Fruit fly (Drosophila melanogaster) whole organism, embryonic: Measurements from ENCODE around the gene mthl12.

ENCODE experiments used
- BtbVII ChIP-seq: fragments of 200-800 bp; sonication (Bioruptor generic); optimal IDR thresholded peaks from 3 replicates; lab custom pipeline; 2017; ENCODE audit warnings: missing biosample characterization, mild to moderate bottlenecking, missing genetic modification characterization
- C15 ChIP-seq: fragments of 200-800 bp; sonication (Bioruptor generic); IDR thresholded peaks from 3 replicates; pipeline ENCODE4 v1.3.6; 2022; ENCODE audit warnings: missing biosample characterization, missing genetic modification characterization
- CG10543 ChIP-seq: fragments of 200-800 bp; sonication (Bioruptor generic); optimal IDR thresholded peaks from 3 replicates; lab custom pipeline; 2017; ENCODE audit warnings: missing biosample characterization, mild to moderate bottlenecking, missing genetic modification characterization, moderate library complexity
- CG10959 ChIP-seq: fragments of 200-800 bp; sonication (Bioruptor generic); IDR thresholded peaks from 2 replicates; pipeline ENCODE4 v1.3.6; 2022; ENCODE audit warnings: missing biosample characterization, missing genetic modification characterization
- CG11247 ChIP-seq: fragments of 200-800 bp; sonication (Bioruptor generic); IDR thresholded peaks from 2 replicates; pipeline ENCODE4 v1.3.6; 2022; ENCODE audit warnings: missing biosample characterization, missing genetic modification characterization
- CG11504 ChIP-seq: fragments of 200-800 bp; sonication (Bioruptor generic); optimal IDR thresholded peaks from 3 replicates; lab custom pipeline; 2019; ENCODE audit warnings: missing biosample characterization, mild to moderate bottlenecking, missing genetic modification characterization, moderate library complexity
- CG14014 ChIP-seq: fragments of 200-800 bp; sonication (Bioruptor generic); IDR thresholded peaks from 2 replicates; pipeline ENCODE4 v1.3.6; 2022; ENCODE audit warnings: missing biosample characterization, missing genetic modification characterization
- CG14965 ChIP-seq: fragments of 200-800 bp; sonication (Bioruptor generic); optimal IDR thresholded peaks from 2 replicates; lab custom pipeline; 2016; ENCODE audit warnings: missing biosample characterization, missing genetic modification characterization, borderline replicate concordance
- CG15479 ChIP-seq: fragments of 200-800 bp; sonication (Bioruptor generic); optimal IDR thresholded peaks from 3 replicates; lab custom pipeline; 2019; ENCODE audit warnings: missing biosample characterization, mild to moderate bottlenecking, missing genetic modification characterization, moderate library complexity
- CG15601 ChIP-seq: fragments of 200-800 bp; sonication (Bioruptor generic); optimal IDR thresholded peaks from 3 replicates; lab custom pipeline; 2019; ENCODE audit warnings: missing biosample characterization, mild to moderate bottlenecking, missing genetic modification characterization, moderate library complexity
- CG18262 ChIP-seq: fragments of 200-800 bp; optimal IDR thresholded peaks from 3 replicates; lab custom pipeline; 2019; ENCODE audit warnings: missing biosample characterization, mild to moderate bottlenecking, missing genetic modification characterization, moderate library complexity
- CG3065 ChIP-seq: fragments of 200-800 bp; sonication (Bioruptor generic); optimal IDR thresholded peaks from 2 replicates; lab custom pipeline; 2016; ENCODE audit warnings: missing biosample characterization, missing genetic modification characterization
- CG4707 ChIP-seq: fragments of 200-800 bp; sonication (Bioruptor generic); optimal IDR thresholded peaks from 2 replicates; lab custom pipeline; 2018; ENCODE audit warnings: missing biosample characterization, mild to moderate bottlenecking, missing genetic modification characterization, moderate library complexity
- CG4854 ChIP-seq: fragments of 200-800 bp; sonication (Bioruptor generic); optimal IDR thresholded peaks from 2 replicates; lab custom pipeline; 2016; ENCODE audit warnings: missing biosample characterization, missing genetic modification characterization, inconsistent platforms
- CG7786 ChIP-seq: fragments of 200-800 bp; sonication (Bioruptor generic); optimal IDR thresholded peaks from 2 replicates; lab custom pipeline; 2016; ENCODE audit warnings: missing biosample characterization, missing genetic modification characterization
- CG9437 ChIP-seq: fragments of 200-800 bp; sonication (Bioruptor generic); optimal IDR thresholded peaks from 2 replicates; lab custom pipeline; 2018; ENCODE audit warnings: missing biosample characterization, mild to moderate bottlenecking, missing genetic modification characterization
- CTCF ChIP-seq: fragments of 200-800 bp; sonication (Bioruptor generic); optimal IDR thresholded peaks from 2 replicates; lab custom pipeline; 2017; ENCODE audit warnings: missing biosample characterization, mild to moderate bottlenecking, missing genetic modification characterization, moderate library complexity
- Ets65A ChIP-seq: fragments of 200-800 bp; sonication (Bioruptor generic); peaks from one replicate; lab custom pipeline; 2016; ENCODE audit warnings: missing biosample characterization, missing genetic modification characterization
- H15 ChIP-seq: fragments of 200-800 bp; sonication (Bioruptor generic); IDR thresholded peaks from 3 replicates; pipeline ENCODE4 v1.3.6; 2022; ENCODE audit warnings: missing biosample characterization, missing genetic modification characterization
- HLH3B ChIP-seq: fragments of 200-800 bp; sonication (Bioruptor generic); IDR thresholded peaks from 2 replicates; pipeline ENCODE4 v1.3.6; 2022; ENCODE audit warnings: missing biosample characterization, missing genetic modification characterization
- Hand ChIP-seq: fragments of 200-800 bp; sonication (Bioruptor generic); optimal IDR thresholded peaks from 2 replicates; lab custom pipeline; 2017; ENCODE audit warnings: mild to moderate bottlenecking, missing biosample characterization, missing genetic modification reagents, missing genetic modification characterization
- Hr39 ChIP-seq: fragments of >200 bp; optimal IDR thresholded peaks from 2 replicates; lab custom pipeline; 2017
- MBD-R2 ChIP-seq: fragments of 200-800 bp; sonication (Bioruptor generic); IDR thresholded peaks from 2 replicates; pipeline ENCODE4 v1.3.6; 2022; ENCODE audit warnings: missing biosample characterization, missing genetic modification characterization
- Mrtf ChIP-seq: fragments of 200-800 bp; sonication (Bioruptor generic); IDR thresholded peaks from 3 replicates; pipeline ENCODE4 v1.3.6; 2022; ENCODE audit warnings: missing biosample characterization, missing genetic modification characterization
- Myb ChIP-seq: fragments of 200-800 bp; sonication (Bioruptor generic); optimal IDR thresholded peaks from 2 replicates; lab custom pipeline; 2016; ENCODE audit warnings: missing biosample characterization, missing genetic modification characterization
- Neu2 ChIP-seq: fragments of 200-800 bp; sonication (Bioruptor generic); optimal IDR thresholded peaks from 3 replicates; lab custom pipeline; 2016; ENCODE audit warnings: missing biosample characterization, missing genetic modification characterization, borderline replicate concordance
- Ravus ChIP-seq: fragments of 200-800 bp; sonication (Bioruptor generic); IDR thresholded peaks from 2 replicates; pipeline ENCODE4 v1.3.6; 2022; ENCODE audit warnings: missing biosample characterization, missing genetic modification characterization
- Rx ChIP-seq: fragments of 200-800 bp; sonication (Bioruptor generic); IDR thresholded peaks from 2 replicates; pipeline ENCODE4 v1.3.6; 2022; ENCODE audit warnings: missing biosample characterization, missing genetic modification characterization
- Sry-β ChIP-seq: fragments of 200-800 bp; sonication (Bioruptor generic); optimal IDR thresholded peaks from 2 replicates; lab custom pipeline; 2018; ENCODE audit warnings: missing biosample characterization, mild to moderate bottlenecking, missing genetic modification characterization, moderate library complexity
- Tbp ChIP-seq: fragments of >200 bp; optimal IDR thresholded peaks from 2 replicates; lab custom pipeline; 2018; ENCODE audit warnings: missing biosample characterization, missing genetic modification characterization
- crc ChIP-seq: fragments of 200-800 bp; sonication (Bioruptor generic); optimal IDR thresholded peaks from 2 replicates; lab custom pipeline; 2016; ENCODE audit warnings: missing biosample characterization, missing genetic modification characterization
- dati ChIP-seq: fragments of 200-800 bp; sonication (Bioruptor generic); IDR thresholded peaks from 2 replicates; pipeline ENCODE4 v1.3.6; 2022; ENCODE audit warnings: missing biosample characterization, missing genetic modification characterization
- dpn ChIP-seq, 2 experiments: fragments of 200-800 bp; sonication (Bioruptor generic); optimal IDR thresholded peaks; 3 replicates each; lab custom pipeline; 2016; ENCODE audit warnings: missing biosample characterization in 2 of 2, missing genetic modification characterization in 2 of 2
- fd3F ChIP-seq: fragments of 200-800 bp; sonication (Bioruptor generic); optimal IDR thresholded peaks from 2 replicates; lab custom pipeline; 2018; ENCODE audit warnings: missing biosample characterization, mild to moderate bottlenecking, missing genetic modification characterization, moderate library complexity
- gcm2 ChIP-seq: fragments of 200-800 bp; sonication (Bioruptor generic); optimal IDR thresholded peaks from 2 replicates; lab custom pipeline; 2016; ENCODE audit warnings: missing biosample characterization, missing genetic modification characterization
- gem ChIP-seq: fragments of 200-800 bp; sonication (Bioruptor generic); optimal IDR thresholded peaks from 2 replicates; lab custom pipeline; 2019; ENCODE audit warnings: missing biosample characterization, mild to moderate bottlenecking, missing genetic modification characterization, moderate library complexity
- gfzf ChIP-seq: fragments of 200-800 bp; sonication (Bioruptor generic); optimal IDR thresholded peaks from 2 replicates; lab custom pipeline; 2016; ENCODE audit warnings: missing biosample characterization, mild to moderate bottlenecking, missing genetic modification characterization, moderate library complexity
- jigr1 ChIP-seq: fragments of 200-800 bp; sonication (Bioruptor generic); IDR thresholded peaks from 3 replicates; pipeline ENCODE4 v1.3.6; 2022; ENCODE audit warnings: missing biosample characterization, missing genetic modification characterization
- lola ChIP-seq, 3 experiments: fragments of >200 bp in 2 of 3; fragments of 200-800 bp in 1 of 3; sonication (Bioruptor generic) in 1 of 3; optimal IDR thresholded peaks; 2 replicates each; lab custom pipeline; 2017 to 2019; ENCODE audit warnings: missing biosample characterization in 3 of 3, missing genetic modification characterization in 3 of 3, mild to moderate bottlenecking in 1 of 3, moderate library complexity in 1 of 3
- nom ChIP-seq: fragments of 200-800 bp; sonication (Bioruptor generic); optimal IDR thresholded peaks from 2 replicates; lab custom pipeline; 2017; ENCODE audit warnings: missing biosample characterization, missing genetic modification characterization, mild to moderate bottlenecking, moderate library complexity, missing genetic modification reagents
- onecut ChIP-seq: fragments of 200-800 bp; sonication (Bioruptor generic); IDR thresholded peaks from 2 replicates; pipeline ENCODE4 v1.3.6; 2022; ENCODE audit warnings: missing biosample characterization, missing genetic modification characterization
- prd ChIP-seq, 3 experiments: fragments of >200 bp in 2 of 3; fragments of 200-800 bp in 1 of 3; sonication (Bioruptor generic) in 1 of 3; optimal IDR thresholded peaks in 2 of 3; IDR thresholded peaks in 1 of 3; 2 replicates in 2 of 3; 3 replicates in 1 of 3; pipeline versions ENCODE4 v1.3.6 to Lab custom; 2017 to 2022; ENCODE audit warnings: missing biosample characterization in 1 of 3, missing genetic modification characterization in 1 of 3
- pros ChIP-seq: fragments of 200-800 bp; sonication (Bioruptor generic); optimal IDR thresholded peaks from 3 replicates; lab custom pipeline; 2019; ENCODE audit warnings: missing biosample characterization, mild to moderate bottlenecking, missing genetic modification characterization, moderate library complexity
- rib ChIP-seq: fragments of 200-800 bp; sonication (Bioruptor generic); IDR thresholded peaks from 2 replicates; pipeline ENCODE4 v1.3.6; 2022; ENCODE audit warnings: missing biosample characterization, missing genetic modification characterization
- stwl ChIP-seq: fragments of 200-800 bp; sonication (Bioruptor generic); optimal IDR thresholded peaks from 3 replicates; lab custom pipeline; 2018; ENCODE audit warnings: missing biosample characterization, mild to moderate bottlenecking, missing genetic modification characterization, moderate library complexity
- tgo ChIP-seq: fragments of 200-800 bp; sonication (Bioruptor generic); IDR thresholded peaks from 3 replicates; pipeline ENCODE4 v1.3.6; 2022; ENCODE audit warnings: missing biosample characterization, missing genetic modification characterization
- wdn ChIP-seq: fragments of 200-800 bp; sonication (Bioruptor generic); IDR thresholded peaks from 2 replicates; pipeline ENCODE4 v1.3.6; 2022; ENCODE audit warnings: missing biosample characterization, missing genetic modification characterization
- zfh2 ChIP-seq: fragments of 200-800 bp; sonication (Bioruptor generic); optimal IDR thresholded peaks from 2 replicates; lab custom pipeline; 2016; ENCODE audit warnings: missing biosample characterization, missing genetic modification characterization

mthl12 gene

DNA sequence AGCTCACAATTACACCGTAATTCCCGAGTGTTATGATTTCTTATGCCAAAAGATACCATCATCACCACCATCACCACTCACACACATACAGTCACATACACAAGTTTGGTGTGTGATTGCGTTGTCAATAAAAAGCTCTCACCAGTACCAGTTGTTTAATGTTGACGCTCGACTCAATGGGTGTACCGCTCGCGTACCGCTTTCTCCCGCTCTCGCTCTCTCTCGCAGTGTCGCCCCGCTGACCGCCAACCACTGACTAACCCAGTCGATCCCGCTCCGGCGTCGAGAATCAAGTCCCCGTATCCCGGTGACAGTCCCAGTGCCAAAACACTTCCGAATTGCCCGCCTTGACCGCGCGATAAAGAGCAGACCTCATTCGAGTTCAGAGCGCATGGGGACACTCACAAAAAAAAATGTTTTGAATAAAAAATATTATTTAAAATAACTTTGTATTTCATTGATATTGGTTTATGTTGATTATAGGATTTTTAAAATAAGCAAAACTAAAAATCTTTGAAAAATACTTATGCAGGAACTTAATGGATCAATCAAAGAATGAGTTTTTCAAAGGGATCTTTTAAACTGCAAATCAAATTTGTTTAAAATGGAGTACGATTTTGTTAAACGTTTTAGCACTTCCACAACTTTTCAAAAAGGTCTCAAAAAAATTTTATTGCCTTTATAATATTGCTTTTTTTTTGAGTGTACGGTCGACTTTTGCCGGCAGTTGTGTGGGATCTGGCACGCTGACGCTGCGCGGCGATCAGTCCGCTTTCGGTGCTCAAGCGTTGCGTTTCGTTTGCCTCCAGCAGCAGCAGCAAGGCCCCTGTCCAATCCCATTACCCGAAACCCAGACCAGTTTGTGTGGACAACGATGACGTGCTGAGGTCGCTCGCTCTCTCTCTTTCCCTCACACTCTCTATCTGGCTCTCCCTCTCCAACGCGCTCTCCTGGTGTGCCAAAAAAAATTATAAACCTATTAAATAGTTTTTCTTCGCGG, 11.0 kb downstream of the mthl12 start, which contains the start of gene Dic1 (continued):
- TF ChIP-seq CG9437 (GFP tag; lab: Kevin White, UChicago) (peak; percentile 95), Ets65A (GFP tag; lab: Kevin White, UChicago) (peak; percentile 98), CG10959 (GFP tag; lab: Robert Waterston, UW) (peak; percentile 79), Sry-β (GFP tag; lab: Kevin White, UChicago) (peak; percentile 63), Tbp (GFP tag; lab: Kevin White, UChicago) (no peak), CG4854 (GFP tag; lab: Kevin White, UChicago) (peak; percentile 87), CG4707 (GFP tag; lab: Kevin White, UChicago) (peak; percentile 77), MBD-R2 (GFP tag; lab: Robert Waterston, UW) (peak; percentile 84), Hr39 (lab: Kevin White, UChicago) (no peak), CTCF (peak; percentile 63), CG14014 (peak; percentile 87), dpn (GFP tag; optimal IDR thresholded peaks at IDR 0.05; lab: Kevin White, UChicago) (peak; percentile 93 to 95), pros (GFP tag; lab: Kevin White, UChicago) (peak; percentile 45), tgo (GFP tag; lab: Robert Waterston, UW) (peak; percentile 92), H15 (GFP tag; lab: Robert Waterston, UW) (peak; percentile 83), Mrtf (peak; percentile 90), CG10543 (GFP tag; lab: Kevin White, UChicago) (peak; percentile 98), CG7786 (peak; percentile 91), jigr1 (GFP tag; lab: Robert Waterston, UW) (peak; percentile 86), stwl (tag; lab: Kevin White, UChicago) (peak; percentile 37), Ravus (GFP tag; lab: Robert Waterston, UW) (peak; percentile 69), fd3F (GFP tag; lab: Kevin White, UChicago) (peak; percentile 94), CG15479 (GFP tag; lab: Kevin White, UChicago) (peak; percentile 30), C15 (peak; percentile 65; the same call in 2 of the 3 replicates), onecut (GFP tag; lab: Robert Waterston, UW) (peak; percentile 88), CG3065 (GFP tag; lab: Kevin White, UChicago) (peak; percentile 61), BtbVII (GFP tag; lab: Kevin White, UChicago) (peak; percentile 98), Rx (GFP tag; lab: Robert Waterston, UW) (peak; percentile 73), wdn (GFP tag; lab: Robert Waterston, UW) (peak; percentile 82), crc (GFP tag; lab: Kevin White, UChicago) (peak; percentile 75), gfzf (GFP tag; lab: Kevin White, UChicago) (no peak), dati (peak; percentile 77), CG11247 (GFP tag; lab: Robert Waterston, UW) (peak; percentile 85), Neu2 (GFP tag; lab: Kevin White, UChicago) (no peak), CG14965 (no peak), lola (GFP tag; optimal IDR thresholded peaks at IDR 0.05; lab: Kevin White, UChicago) (peak in 1 of 3 experiments; percentile 97), nom (GFP tag; lab: Kevin White, UChicago) (peak; percentile 87), Myb (GFP tag; lab: Kevin White, UChicago) (peak; percentile 76), CG18262 (peak; percentile 98), rib (peak; percentile 79), prd (optimal IDR thresholded peaks at IDR 0.05; lab: Kevin White, UChicago) (no peak), prd (GFP tag; IDR thresholded peaks at IDR 0.05; lab: Robert Waterston, UW) (peak; percentile 92), HLH3B (GFP tag; lab: Robert Waterston, UW) (peak; percentile 94), CG15601 (tag; lab: Kevin White, UChicago) (peak; percentile 94), zfh2 (GFP tag; lab: Kevin White, UChicago) (peak; percentile 95), CG11504 (tag; lab: Kevin White, UChicago) (peak; percentile 98), Hand (GFP tag; lab: Kevin White, UChicago) (peak; percentile 94), gcm2 (peak; percentile 88), gem (tag; lab: Kevin White, UChicago) (peak; percentile 98)
